Worm (Caenorhabditis elegans): ENCODE results near the gene K09C4.1.

Gene K09C4.1

ce11 chrX:3315891-3316657 lies 17.4 kb downstream of the K09C4.1 start:
- no peak for TF ChIP-seq pros-1 (tag; optimal IDR thresholded peaks at IDR 0.05)
- TF ChIP-seq ceh-19 (GFP tag; optimal IDR thresholded peaks at IDR 0.05) = no peak
- TF ChIP-seq tbx-7 (tag; optimal IDR thresholded peaks at IDR 0.05) = no peak
- TF ChIP-seq unc-42 (tag; optimal IDR thresholded peaks at IDR 0.05) = no peak
- no peak for TF ChIP-seq eyg-1 (tag; optimal IDR thresholded peaks at IDR 0.05)
- no peak for TF ChIP-seq pha-2 (tag; optimal IDR thresholded peaks at IDR 0.05)
- no peak for TF ChIP-seq unc-55 (GFP tag; optimal IDR thresholded peaks at IDR 0.05)
- no peak for TF ChIP-seq odd-2 (tag; optimal IDR thresholded peaks at IDR 0.05)
- no peak for TF ChIP-seq ceh-14 (tag; optimal IDR thresholded peaks at IDR 0.05)
- no peak for TF ChIP-seq pax-1 (tag; optimal IDR thresholded peaks at IDR 0.05)
- TF ChIP-seq Y22D7AL.16 (tag; optimal IDR thresholded peaks at IDR 0.05) = no peak

- TF ChIP-seq ceh-24 (tag; optimal IDR thresholded peaks at IDR 0.05) (no peak), gmeb-2 (tag; optimal IDR thresholded peaks at IDR 0.05) (no peak), elt-2 (tag; optimal IDR thresholded peaks at IDR 0.05) (peak; percentile 80), zip-5 (tag; optimal IDR thresholded peaks at IDR 0.05) (no peak), ceh-31 (tag; optimal IDR thresholded peaks at IDR 0.05) (no peak), fkh-10 (GFP tag; optimal IDR thresholded peaks at IDR 0.05) (no peak), che-1 (tag; optimal IDR thresholded peaks at IDR 0.05) (no peak)
Observed at ce11 chrX:3316830-3317229, 18.1 kb downstream of the K09C4.1 start.

- TF ChIP-seq syd-9 (tag; optimal IDR thresholded peaks at IDR 0.05) = no peak
- no peak for TF ChIP-seq ceh-24 (tag; optimal IDR thresholded peaks at IDR 0.05)
- no peak for TF ChIP-seq hlh-6 (tag; optimal IDR thresholded peaks at IDR 0.05)
- TF ChIP-seq mec-3 (tag; optimal IDR thresholded peaks at IDR 0.05; ENCODE audit: borderline replicate concordance) = no peak
- TF ChIP-seq pha-2 (tag; optimal IDR thresholded peaks at IDR 0.05) = no peak
- no peak for TF ChIP-seq tbx-7 (tag; optimal IDR thresholded peaks at IDR 0.05)
- TF ChIP-seq pag-3 (tag; optimal IDR thresholded peaks at IDR 0.05; ENCODE audit: borderline replicate concordance) = no peak
Observed at ce11 chrX:3326175-3326574, 27.5 kb downstream of the K09C4.1 start, which contains the start of gene F11D5.6. Gene F11D5.6, minus strand, starts transcription at chrX:3326275.

- TF ChIP-seq sox-2 (GFP tag; IDR thresholded peaks at IDR 0.05) (no peak), pros-1 (tag; optimal IDR thresholded peaks at IDR 0.05) (no peak), elt-2 (tag; optimal IDR thresholded peaks at IDR 0.05) (no peak), syd-9 (tag; optimal IDR thresholded peaks at IDR 0.05) (no peak), ceh-22 (tag; optimal IDR thresholded peaks at IDR 0.05) (no peak), nhr-11 (tag; optimal IDR thresholded peaks at IDR 0.05) (no peak), ama-1 (optimal IDR thresholded peaks at IDR 0.05) (no peak), fkh-10 (GFP tag; optimal IDR thresholded peaks at IDR 0.05) (no peak), ref-2 (tag; optimal IDR thresholded peaks at IDR 0.05) (no peak), pat-9 (tag; optimal IDR thresholded peaks at IDR 0.05) (no peak), ahr-1 (tag; optimal IDR thresholded peaks at IDR 0.05) (no peak), K09A11.1 (tag; optimal IDR thresholded peaks at IDR 0.05; ENCODE audit: insufficient read depth) (no peak), ceh-31 (tag; optimal IDR thresholded peaks at IDR 0.05) (no peak), zip-5 (tag; optimal IDR thresholded peaks at IDR 0.05) (no peak), npax-4 (tag; optimal IDR thresholded peaks at IDR 0.05) (no peak), hlh-8 (tag; optimal IDR thresholded peaks at IDR 0.05) (no peak), nfya-1 (tag; optimal IDR thresholded peaks at IDR 0.05) (no peak), che-1 (tag; optimal IDR thresholded peaks at IDR 0.05) (no peak), pqm-1 (tag; optimal IDR thresholded peaks at IDR 0.05) (no peak)
Observed at ce11 chrX:3332824-3333223, 34.1 kb downstream of the K09C4.1 start, which contains the start of gene F11D5.1. Gene F11D5.1, plus strand, starts transcription at chrX:3333124.

ce11 chrX:3334115-3334514 lies 35.4 kb downstream of the K09C4.1 start:
- TF ChIP-seq nhr-232 (tag; optimal IDR thresholded peaks at IDR 0.05) = no peak
- no peak for TF ChIP-seq pqm-1 (tag; optimal IDR thresholded peaks at IDR 0.05)
- no peak for TF ChIP-seq nhr-11 (tag; optimal IDR thresholded peaks at IDR 0.05)
- peak; percentile 71 for TF ChIP-seq elt-2 (tag; optimal IDR thresholded peaks at IDR 0.05)
- TF ChIP-seq ceh-2 (tag; optimal IDR thresholded peaks at IDR 0.05) = no peak
- TF ChIP-seq pros-1 (tag; optimal IDR thresholded peaks at IDR 0.05) = no peak
